Worm (Caenorhabditis elegans) whole organism, early embryonic: ENCODE data around the gene Y38H6C.9.
A peak's percentile ranks its signal among the peaks of the same experiment; 100 is the strongest.

Experiments used
- B0310.2 ChIP-seq: sonication (generic microtip); optimal IDR thresholded peaks from 2 replicates; lab custom pipeline; 2016; ENCODE audit warnings: mild to moderate bottlenecking, missing genetic modification characterization, missing compliant biosample characterization
- F13C5.2 ChIP-seq: sonication (generic microtip); optimal IDR thresholded peaks from 2 replicates; lab custom pipeline; 2017; ENCODE audit warnings: mild to moderate bottlenecking, missing genetic modification characterization, inconsistent platforms, missing compliant biosample characterization
- aly-1 ChIP-seq: sonication (generic microtip); optimal IDR thresholded peaks from 2 replicates; lab custom pipeline; 2016; ENCODE audit warnings: missing genetic modification characterization, missing compliant biosample characterization
- ama-1 ChIP-seq: fragments of 150-350 bp; optimal IDR thresholded peaks from 2 replicates; lab custom pipeline; 2014
- ceh-13 ChIP-seq: fragments of 200-800 bp; sonication (Bioruptor generic); optimal IDR thresholded peaks from 2 replicates; lab custom pipeline; 2018; ENCODE audit warnings: mild to moderate bottlenecking, missing genetic modification characterization, missing compliant biosample characterization
- ceh-36 ChIP-seq: sonication (generic microtip); optimal IDR thresholded peaks from 2 replicates; lab custom pipeline; 2016; ENCODE audit warnings: missing genetic modification characterization, inconsistent platforms, missing compliant biosample characterization
- ets-7 ChIP-seq: sonication (generic microtip); optimal IDR thresholded peaks from 2 replicates; lab custom pipeline; 2016; ENCODE audit warnings: missing genotype, missing genetic modification characterization, missing compliant biosample characterization
- flt-1 ChIP-seq: fragments of 200-800 bp; sonication (Bioruptor generic); IDR thresholded peaks from 2 replicates; pipeline ENCODE4 v1.3.6; 2022; ENCODE audit warnings: missing genetic modification characterization, missing compliant biosample characterization
- hmbx-1 ChIP-seq: sonication (generic microtip); optimal IDR thresholded peaks from 2 replicates; lab custom pipeline; 2016; ENCODE audit warnings: mild to moderate bottlenecking, missing genetic modification characterization, missing compliant biosample characterization
- hmg-4 ChIP-seq: fragments of 200-800 bp; sonication (Bioruptor generic); optimal IDR thresholded peaks from 2 replicates; lab custom pipeline; 2018; ENCODE audit warnings: mild to moderate bottlenecking, missing genetic modification characterization, missing compliant biosample characterization
- hnd-1 ChIP-seq: sonication (generic microtip); optimal IDR thresholded peaks from 2 replicates; lab custom pipeline; 2016; ENCODE audit warnings: missing genetic modification characterization, missing compliant biosample characterization
- pes-1 ChIP-seq: fragments of 200-800 bp; sonication (Bioruptor generic); IDR thresholded peaks from 2 replicates; pipeline ENCODE4 v1.3.6; 2022; ENCODE audit warnings: missing genetic modification reagents, missing genetic modification characterization, missing compliant biosample characterization
- scrt-1 ChIP-seq: fragments of 200-800 bp; sonication (Bioruptor generic); IDR thresholded peaks from 2 replicates; pipeline ENCODE4 v1.3.6; 2022; ENCODE audit warnings: missing genetic modification characterization, missing compliant biosample characterization
- sea-1 ChIP-seq: fragments of 200-800 bp; sonication (Bioruptor generic); conservative IDR thresholded peaks from 2 replicates; pipeline ENCODE4 v1.3.6; 2022; ENCODE audit warnings: missing genetic modification characterization, missing compliant biosample characterization
- tbx-11 ChIP-seq: fragments of 200-800 bp; sonication (Bioruptor generic); IDR thresholded peaks from 2 replicates; pipeline ENCODE4 v1.3.6; 2022; ENCODE audit warnings: missing genetic modification characterization, missing compliant biosample characterization
- tbx-37 ChIP-seq: fragments of 200-800 bp; sonication (Bioruptor generic); conservative IDR thresholded peaks from 2 replicates; pipeline ENCODE4 v1.3.6; 2022; ENCODE audit warnings: missing genetic modification reagents, missing genetic modification characterization, missing compliant biosample characterization
- tra-4 ChIP-seq: sonication (generic microtip); optimal IDR thresholded peaks from 2 replicates; lab custom pipeline; 2017; ENCODE audit warnings: missing genetic modification characterization, missing compliant biosample characterization

Y38H6C.9 gene

DNA sequence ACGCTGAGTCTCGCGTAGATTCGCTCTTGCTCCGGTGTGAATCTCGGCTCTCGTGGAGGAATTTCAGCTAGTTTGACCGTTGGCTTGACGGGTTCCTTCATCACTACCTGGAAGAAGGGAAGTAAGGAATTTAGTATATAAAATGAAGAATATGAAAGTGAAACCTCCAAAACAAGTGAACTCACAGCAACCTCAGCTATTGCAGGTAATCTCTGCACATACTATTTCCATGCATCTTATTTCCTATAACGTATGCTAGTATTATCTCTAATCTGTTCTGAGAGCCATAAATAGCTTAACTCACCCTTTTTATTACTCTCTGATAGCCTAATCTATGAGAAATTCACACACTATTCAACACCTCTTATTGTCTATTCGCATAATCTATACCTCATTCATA lies 17.1 kb downstream of the Y38H6C.9 start, which contains the start of gene Y38H6C.4:
Gene Y38H6C.4 (minus strand): TSS at position 101 of the 400 bp plus-strand sequence.
- TF ChIP-seq sea-1 (GFP tag; lab: Robert Waterston, UW) (no peak), hmbx-1 (no peak), F13C5.2 (tag; lab: Kevin White, UChicago) (no peak), tbx-37 (no peak), flt-1 (GFP tag; lab: Robert Waterston, UW) (no peak), scrt-1 (GFP tag; lab: Robert Waterston, UW) (no peak), tra-4 (tag; lab: Kevin White, UChicago) (no peak), aly-1 (no peak)

DNA sequence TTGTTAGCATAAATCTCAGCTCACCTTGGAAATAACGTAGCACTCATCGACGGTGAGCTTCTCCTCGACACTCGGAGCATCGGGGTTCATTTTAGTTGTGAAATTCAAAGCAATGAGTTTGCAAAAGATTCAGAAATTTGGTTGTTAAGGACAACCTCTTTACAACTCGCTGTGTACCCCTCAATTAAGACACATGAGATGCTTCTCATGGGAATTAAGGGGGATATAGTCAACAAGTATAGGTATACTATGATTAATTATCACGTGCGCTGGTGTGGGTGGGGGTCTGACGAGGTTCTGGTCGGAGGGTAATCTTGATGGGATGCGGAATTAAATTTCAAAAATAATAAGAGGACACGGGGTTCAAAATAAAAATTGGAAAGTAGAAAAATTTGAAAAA lies 21.7 kb downstream of the Y38H6C.9 start, which contains the start of gene dct-14:
Gene dct-14 (minus strand): TSS at position 101 of the 400 bp plus-strand sequence.
- TF ChIP-seq flt-1 (GFP tag; lab: Robert Waterston, UW) (no peak), scrt-1 (GFP tag; lab: Robert Waterston, UW) (no peak), hmbx-1 (no peak), hmg-4 (GFP tag; lab: Kevin White, UChicago) (no peak), ceh-13 (GFP tag; lab: Kevin White, UChicago) (no peak), F13C5.2 (tag; lab: Kevin White, UChicago) (no peak), tbx-11 (GFP tag; lab: Robert Waterston, UW) (no peak), ama-1 (lab: Kevin White, UChicago) (no peak), sea-1 (GFP tag; lab: Robert Waterston, UW) (no peak), aly-1 (no peak), ceh-36 (no peak), pes-1 (GFP tag; lab: Robert Waterston, UW) (no peak), hnd-1 (no peak), tra-4 (tag; lab: Kevin White, UChicago) (no peak)

DNA sequence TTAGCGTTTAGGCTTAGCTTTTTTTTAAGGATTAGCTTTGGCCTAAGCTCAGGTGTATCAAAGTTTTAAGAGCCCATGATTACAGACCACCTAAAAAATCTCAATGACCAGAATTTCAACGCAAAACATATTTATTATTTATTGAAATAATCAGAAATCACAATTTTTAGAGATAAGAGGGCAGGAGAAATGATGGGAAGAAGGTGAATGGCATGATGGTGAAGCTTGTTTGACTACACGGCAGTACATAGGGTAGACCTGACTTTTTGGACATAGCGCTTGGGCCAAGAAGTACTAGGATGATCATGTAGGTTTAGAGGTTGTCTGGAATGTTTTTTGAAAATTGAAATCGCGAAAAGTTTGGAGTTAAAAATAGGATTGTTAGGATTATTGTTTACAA lies 22.4 kb downstream of the Y38H6C.9 start:
- TF ChIP-seq ceh-13 (GFP tag; lab: Kevin White, UChicago) (no peak), B0310.2 (tag; lab: Kevin White, UChicago) (no peak), hmg-4 (GFP tag; lab: Kevin White, UChicago) (no peak), hnd-1 (no peak), ama-1 (lab: Kevin White, UChicago) (no peak), hmbx-1 (no peak), aly-1 (no peak)

DNA sequence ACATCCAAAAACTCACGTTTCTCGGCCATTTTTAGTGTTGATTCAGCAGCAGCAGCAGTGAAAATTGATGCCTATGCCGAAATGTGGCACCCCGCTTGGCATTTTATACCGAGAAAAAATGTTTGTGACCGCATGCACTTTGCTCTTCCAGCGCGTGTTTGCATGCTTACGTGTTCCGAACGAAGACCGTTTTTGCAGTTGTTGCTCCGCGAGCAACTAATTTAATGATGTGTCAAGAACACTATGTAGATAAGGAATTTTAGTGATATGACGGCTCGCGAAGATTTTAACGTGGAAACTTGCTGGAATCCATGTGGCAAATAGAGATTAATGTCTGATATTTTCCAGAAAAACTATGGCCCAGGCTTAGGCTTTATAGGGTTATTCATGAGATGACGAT lies 23.1 kb downstream of the Y38H6C.9 start, which contains the start of gene dct-16:
Gene dct-16 (minus strand): TSS at position 78 of the 400 bp plus-strand sequence.
- TF ChIP-seq pes-1 (GFP tag; lab: Robert Waterston, UW) (no peak), ceh-36 (no peak), ets-7 (tag; lab: Kevin White, UChicago) (no peak), hmg-4 (GFP tag; lab: Kevin White, UChicago) (no peak), F13C5.2 (tag; lab: Kevin White, UChicago) (no peak), tbx-37 (no peak), tbx-11 (GFP tag; lab: Robert Waterston, UW) (no peak), sea-1 (GFP tag; lab: Robert Waterston, UW) (no peak), scrt-1 (GFP tag; lab: Robert Waterston, UW) (no peak), aly-1 (no peak), ceh-13 (GFP tag; lab: Kevin White, UChicago) (no peak), B0310.2 (tag; lab: Kevin White, UChicago) (no peak), ama-1 (lab: Kevin White, UChicago) (no peak), hnd-1 (no peak), tra-4 (tag; lab: Kevin White, UChicago) (no peak), flt-1 (GFP tag; lab: Robert Waterston, UW) (no peak), hmbx-1 (no peak)

DNA sequence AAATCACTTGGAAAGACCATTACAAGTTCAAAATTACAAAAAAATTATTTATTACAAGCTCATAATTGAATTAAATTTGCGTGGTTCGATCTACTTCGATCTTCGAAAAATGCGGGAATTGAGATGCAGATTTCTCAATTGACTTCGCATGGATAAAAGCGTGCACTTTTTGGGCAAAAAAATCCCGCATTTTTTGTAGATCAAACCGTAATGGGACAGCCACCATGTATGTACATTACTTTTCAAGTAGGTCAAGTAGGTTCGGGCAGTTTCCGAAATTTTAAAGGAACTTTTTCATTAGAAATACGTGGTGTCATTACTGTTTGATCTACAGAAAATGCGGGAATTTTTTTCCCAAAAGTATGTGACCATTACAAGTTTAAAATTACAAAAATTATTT lies 24.5 kb downstream of the Y38H6C.9 start:
- TF ChIP-seq tbx-37, result no peak
- TF ChIP-seq ama-1 (lab: Kevin White, UChicago), result no peak
- no peak for TF ChIP-seq aly-1
- no peak for TF ChIP-seq hnd-1
- TF ChIP-seq ceh-36, result no peak
- no peak for TF ChIP-seq hmbx-1

DNA sequence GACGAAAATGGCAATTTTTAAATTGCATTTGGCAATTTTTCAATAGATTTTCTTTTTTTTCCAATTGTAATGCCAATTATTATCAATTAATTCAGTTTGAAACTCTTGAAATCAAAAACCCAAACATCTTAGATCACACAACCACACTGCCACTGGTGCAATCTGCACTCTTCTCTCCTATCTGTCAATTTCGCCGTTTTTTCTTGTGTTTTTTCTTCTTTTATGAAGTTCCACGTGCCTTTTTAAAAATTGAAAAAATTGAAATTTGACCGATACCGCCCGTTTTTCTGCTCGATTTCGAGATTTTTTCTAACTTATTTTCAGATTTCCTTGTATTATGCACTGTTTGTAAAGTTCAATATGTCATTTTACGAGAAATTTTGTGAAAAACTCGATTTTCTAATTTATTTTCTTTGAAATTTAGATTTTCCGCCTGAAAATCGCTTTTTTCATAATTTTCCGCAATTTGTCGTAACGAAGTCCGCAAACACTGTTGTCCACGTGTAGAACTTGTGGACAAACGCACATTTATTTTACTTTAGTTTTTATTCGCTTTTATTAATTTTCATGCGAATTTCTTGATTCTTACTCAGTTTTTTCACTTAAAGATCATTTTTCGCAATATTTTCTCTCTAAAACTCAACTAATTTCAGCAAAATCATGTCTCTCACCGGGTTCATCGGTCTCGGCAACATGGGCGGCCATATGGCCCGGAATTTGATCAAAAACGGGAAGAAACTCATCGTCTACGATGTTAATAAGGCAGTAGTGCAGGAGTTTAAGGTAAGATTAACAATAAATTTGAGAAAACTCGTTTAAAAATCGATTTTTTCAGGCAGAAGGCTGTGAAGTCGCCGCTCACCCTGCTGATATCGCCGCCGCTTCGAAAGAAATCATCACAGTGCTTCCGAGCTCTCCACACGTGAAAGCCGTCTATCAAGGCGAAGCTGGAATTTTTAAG lies 28.5 kb downstream of the Y38H6C.9 start, which contains the start of gene B0250.5:
Gene B0250.5 (plus strand): TSS at position 654 of the 961 bp plus-strand sequence.
- TF ChIP-seq pes-1 (GFP tag; lab: Robert Waterston, UW), result no peak
- TF ChIP-seq ama-1 (lab: Kevin White, UChicago), result no peak
- no peak for TF ChIP-seq hmg-4 (GFP tag; lab: Kevin White, UChicago)
- peak; percentile 41 for TF ChIP-seq F13C5.2 (tag; lab: Kevin White, UChicago)

DNA sequence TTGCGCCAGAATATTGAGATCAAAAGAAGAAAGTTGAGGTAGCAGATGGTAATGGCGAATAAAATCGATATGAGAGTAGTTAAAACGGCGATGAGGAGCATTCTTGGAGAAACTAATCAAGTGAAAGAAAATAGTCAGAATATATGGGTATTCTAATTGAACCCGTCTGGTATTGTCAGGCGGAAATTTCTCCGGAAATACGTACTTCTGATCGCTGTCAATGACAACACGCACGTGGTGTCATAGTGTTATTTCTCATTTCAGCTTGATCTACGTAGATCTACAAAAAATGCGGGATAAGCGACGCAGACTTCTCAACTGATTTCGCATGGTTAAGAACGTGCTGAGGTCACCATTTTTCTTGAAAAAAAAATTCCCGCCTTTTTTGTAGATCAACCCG lies 29.7 kb downstream of the Y38H6C.9 start, which contains the start of gene srbc-79:
Gene srbc-79 (minus strand): TSS at position 101 of the 400 bp plus-strand sequence.
- TF ChIP-seq ets-7 (tag; lab: Kevin White, UChicago) (no peak), hmg-4 (GFP tag; lab: Kevin White, UChicago) (no peak), sea-1 (GFP tag; lab: Robert Waterston, UW) (no peak), ceh-13 (GFP tag; lab: Kevin White, UChicago) (no peak), scrt-1 (GFP tag; lab: Robert Waterston, UW) (no peak), tbx-37 (no peak), tra-4 (tag; lab: Kevin White, UChicago) (no peak), B0310.2 (tag; lab: Kevin White, UChicago) (no peak), hmbx-1 (no peak), F13C5.2 (tag; lab: Kevin White, UChicago) (no peak), pes-1 (GFP tag; lab: Robert Waterston, UW) (no peak), flt-1 (GFP tag; lab: Robert Waterston, UW) (no peak), ama-1 (lab: Kevin White, UChicago) (no peak), tbx-11 (GFP tag; lab: Robert Waterston, UW) (no peak), hnd-1 (no peak), ceh-36 (no peak), aly-1 (no peak)
